Fruit fly (Drosophila melanogaster) whole organism, embryonic: ENCODE data around the gene CG7006.

Experiments used
- CG11093 ChIP-seq: fragments of 200-800 bp; sonication (Bioruptor generic); IDR thresholded peaks from 3 replicates; pipeline ENCODE4 v1.3.6; 2022; ENCODE audit warnings: missing biosample characterization, missing genetic modification characterization
- CG13894 ChIP-seq: fragments of 200-800 bp; sonication (Bioruptor generic); optimal IDR thresholded peaks from 3 replicates; lab custom pipeline; 2018; ENCODE audit warnings: missing biosample characterization, mild to moderate bottlenecking, missing genetic modification characterization, moderate library complexity
- CG15514 ChIP-seq: fragments of 200-800 bp; sonication (Bioruptor generic); optimal IDR thresholded peaks from 3 replicates; lab custom pipeline; 2017; ENCODE audit warnings: missing biosample characterization, missing genetic modification characterization, mild to moderate bottlenecking, moderate library complexity, missing genetic modification reagents
- CG16779 ChIP-seq: fragments of 200-800 bp; sonication (Bioruptor generic); IDR thresholded peaks from 2 replicates; pipeline ENCODE4 v1.3.6; 2022; ENCODE audit warnings: missing biosample characterization, missing genetic modification characterization
- CG6689 ChIP-seq: fragments of 200-800 bp; sonication (Bioruptor generic); IDR thresholded peaks from 2 replicates; pipeline ENCODE4 v1.3.6; 2022; ENCODE audit warnings: missing biosample characterization, missing genetic modification characterization
- CG7786 ChIP-seq: fragments of 200-800 bp; sonication (Bioruptor generic); optimal IDR thresholded peaks from 2 replicates; lab custom pipeline; 2016; ENCODE audit warnings: missing biosample characterization, missing genetic modification characterization
- CG7987 ChIP-seq: fragments of 200-800 bp; sonication (Bioruptor generic); optimal IDR thresholded peaks from 2 replicates; lab custom pipeline; 2018; ENCODE audit warnings: missing biosample characterization, mild to moderate bottlenecking, missing genetic modification characterization, moderate library complexity
- Oli ChIP-seq: fragments of 200-800 bp; sonication (Bioruptor generic); optimal IDR thresholded peaks from 2 replicates; lab custom pipeline; 2018; ENCODE audit warnings: missing biosample characterization, mild to moderate bottlenecking, missing genetic modification characterization, moderate library complexity
- ci ChIP-seq: fragments of 200-800 bp; sonication (Bioruptor generic); IDR thresholded peaks from 3 replicates; pipeline ENCODE4 v1.3.6; 2022; ENCODE audit warnings: missing biosample characterization, missing genetic modification characterization
- gsb ChIP-seq: fragments of 200-800 bp; sonication (Bioruptor generic); IDR thresholded peaks from 2 replicates; pipeline ENCODE4 v1.3.6; 2022; ENCODE audit warnings: missing biosample characterization, missing genetic modification characterization
- pan ChIP-seq, 4 experiments: fragments of >200 bp in 3 of 4; fragments of 200-800 bp in 1 of 4; sonication (Bioruptor generic) in 1 of 4; optimal IDR thresholded peaks in 3 of 4; IDR thresholded peaks in 1 of 4; 2 replicates each; pipeline versions ENCODE4 v1.3.6 to Lab custom; 2017 to 2022; ENCODE audit warnings: missing biosample characterization in 2 of 4, missing genetic modification characterization in 2 of 4, mixed read lengths in 1 of 4
- slou ChIP-seq: fragments of 200-800 bp; sonication (Bioruptor generic); optimal IDR thresholded peaks from 3 replicates; lab custom pipeline; 2016; ENCODE audit warnings: missing biosample characterization, missing genetic modification characterization

dm6 chr3R:24857459-24857858 lies 7.0 kb downstream of the CG7006 start, which contains the start of gene CAH4:
- TF ChIP-seq CG6689 (GFP tag; lab: Robert Waterston, UW) (no peak), ci (GFP tag; lab: Robert Waterston, UW) (no peak), CG15514 (no peak), CG16779 (no peak), pan (optimal IDR thresholded peaks at IDR 0.05; lab: Kevin White, UChicago) (no peak), pan (GFP tag; optimal IDR thresholded peaks at IDR 0.05 in 1 of 2, IDR thresholded peaks at IDR 0.05 in 1 of 2) (no peak), gsb (GFP tag; lab: Robert Waterston, UW) (no peak), CG11093 (GFP tag; lab: Robert Waterston, UW) (no peak), CG7786 (GFP tag; lab: Kevin White, UChicago) (no peak), CG13894 (tag; lab: Kevin White, UChicago) (no peak), slou (GFP tag; lab: Kevin White, UChicago) (no peak), Oli (no peak), CG7987 (no peak)
